Fruit fly (Drosophila melanogaster) whole organism, embryonic: Measurements from ENCODE around the gene tra.

Experiments used
- BEAF-32 ChIP-seq: fragments of 200-800 bp; sonication (Bioruptor generic); optimal IDR thresholded peaks from 3 replicates; lab custom pipeline; 2017; ENCODE audit warnings: missing biosample characterization, missing genetic modification characterization, mild to moderate bottlenecking, moderate library complexity, missing genetic modification reagents
- Bgb ChIP-seq: fragments of 200-800 bp; sonication (Bioruptor generic); IDR thresholded peaks from 2 replicates; pipeline ENCODE4 v1.3.6; 2022; ENCODE audit warnings: missing biosample characterization, missing genetic modification characterization; ENCODE audit not compliant: partially characterized antibody
- CG10366 ChIP-seq: fragments of 200-800 bp; sonication (Bioruptor generic); IDR thresholded peaks from 2 replicates; pipeline ENCODE4 v1.3.6; 2022; ENCODE audit warnings: missing biosample characterization, missing genetic modification characterization
- CG10543 ChIP-seq: fragments of 200-800 bp; sonication (Bioruptor generic); optimal IDR thresholded peaks from 3 replicates; lab custom pipeline; 2017; ENCODE audit warnings: missing biosample characterization, mild to moderate bottlenecking, missing genetic modification characterization, moderate library complexity
- CG11504 ChIP-seq: fragments of 200-800 bp; sonication (Bioruptor generic); optimal IDR thresholded peaks from 3 replicates; lab custom pipeline; 2019; ENCODE audit warnings: missing biosample characterization, mild to moderate bottlenecking, missing genetic modification characterization, moderate library complexity
- CG11560 ChIP-seq: fragments of 200-800 bp; sonication (Bioruptor generic); IDR thresholded peaks from 3 replicates; pipeline ENCODE4 v1.3.6; 2022; ENCODE audit warnings: missing biosample characterization, missing genetic modification characterization
- CG13894 ChIP-seq: fragments of 200-800 bp; sonication (Bioruptor generic); optimal IDR thresholded peaks from 3 replicates; lab custom pipeline; 2018; ENCODE audit warnings: missing biosample characterization, mild to moderate bottlenecking, missing genetic modification characterization, moderate library complexity
- CG1603 ChIP-seq: fragments of 200-800 bp; sonication (Bioruptor generic); optimal IDR thresholded peaks from 2 replicates; lab custom pipeline; 2019; ENCODE audit warnings: missing biosample characterization, mild to moderate bottlenecking, missing genetic modification characterization, moderate library complexity
- CG17612 ChIP-seq: fragments of 200-800 bp; sonication (Bioruptor generic); IDR thresholded peaks from 2 replicates; pipeline ENCODE4 v1.3.6; 2022; ENCODE audit warnings: missing biosample characterization, missing genetic modification characterization
- CG2875 ChIP-seq: fragments of 200-800 bp; sonication (Bioruptor generic); optimal IDR thresholded peaks from 2 replicates; lab custom pipeline; 2017; ENCODE audit warnings: missing biosample characterization, mild to moderate bottlenecking, missing genetic modification characterization, missing genetic modification reagents
- CG30020 ChIP-seq: fragments of 200-800 bp; optimal IDR thresholded peaks from 2 replicates; lab custom pipeline; 2019; ENCODE audit warnings: missing biosample characterization, mild to moderate bottlenecking, missing genetic modification characterization, moderate library complexity
- CG32532 ChIP-seq: fragments of 200-800 bp; sonication (Bioruptor generic); IDR thresholded peaks from 2 replicates; pipeline ENCODE4 v1.3.6; 2022; ENCODE audit warnings: missing biosample characterization, missing genetic modification characterization
- CG33213 ChIP-seq: fragments of 200-800 bp; sonication (Bioruptor generic); optimal IDR thresholded peaks from 3 replicates; lab custom pipeline; 2016; ENCODE audit warnings: missing biosample characterization, missing genetic modification characterization
- CG3847 ChIP-seq: fragments of 200-800 bp; sonication (Bioruptor generic); IDR thresholded peaks from 2 replicates; pipeline ENCODE4 v1.3.6; 2022; ENCODE audit warnings: missing biosample characterization, missing genetic modification characterization
- CG3995 ChIP-seq: fragments of 200-800 bp; sonication (Bioruptor generic); optimal IDR thresholded peaks from 3 replicates; lab custom pipeline; 2016; ENCODE audit warnings: missing biosample characterization, missing genetic modification characterization
- CG8765 ChIP-seq: fragments of 200-800 bp; sonication (Bioruptor generic); IDR thresholded peaks from 2 replicates; pipeline ENCODE4 v1.3.6; 2022; ENCODE audit warnings: missing biosample characterization, missing genetic modification characterization
- CG9437 ChIP-seq: fragments of 200-800 bp; sonication (Bioruptor generic); optimal IDR thresholded peaks from 2 replicates; lab custom pipeline; 2018; ENCODE audit warnings: missing biosample characterization, mild to moderate bottlenecking, missing genetic modification characterization
- Doc3 ChIP-seq: fragments of 200-800 bp; sonication (Bioruptor generic); IDR thresholded peaks from 3 replicates; pipeline ENCODE4 v1.3.6; 2022; ENCODE audit warnings: missing biosample characterization, missing genetic modification characterization; ENCODE audit not compliant: partially characterized antibody
- Dp ChIP-seq: fragments of 200-800 bp; sonication (Bioruptor generic); optimal IDR thresholded peaks from 2 replicates; lab custom pipeline; 2018; ENCODE audit warnings: missing biosample characterization, mild to moderate bottlenecking, missing genetic modification characterization, moderate library complexity
- Dref ChIP-seq: fragments of 200-800 bp; sonication (Bioruptor generic); IDR thresholded peaks from 2 replicates; pipeline ENCODE4 v1.3.6; 2022; ENCODE audit warnings: missing biosample characterization, missing genetic modification characterization
- Eip74EF ChIP-seq, 2 experiments: fragments of 200-800 bp in 1 of 2; fragments of >200 bp in 1 of 2; sonication (Bioruptor generic) in 1 of 2; optimal IDR thresholded peaks; 2 replicates each; lab custom pipeline; 2017 to 2019; ENCODE audit warnings: missing biosample characterization in 2 of 2, missing genetic modification characterization in 2 of 2, mild to moderate bottlenecking in 1 of 2, moderate library complexity in 1 of 2
- Hmr ChIP-seq: fragments of 200-800 bp; sonication (Bioruptor generic); optimal IDR thresholded peaks from 3 replicates; lab custom pipeline; 2017; ENCODE audit warnings: mild to moderate bottlenecking, missing biosample characterization, missing genetic modification reagents, missing genetic modification characterization
- Jarid2 ChIP-seq: fragments of 200-800 bp; sonication (Bioruptor generic); optimal IDR thresholded peaks from 3 replicates; lab custom pipeline; 2017; ENCODE audit warnings: mild to moderate bottlenecking, missing biosample characterization, missing genetic modification reagents, missing genetic modification characterization
- Meics ChIP-seq: fragments of 200-800 bp; sonication (Bioruptor generic); optimal IDR thresholded peaks from 2 replicates; lab custom pipeline; 2017; ENCODE audit warnings: missing biosample characterization, mild to moderate bottlenecking, missing genetic modification characterization
- Oli ChIP-seq: fragments of 200-800 bp; sonication (Bioruptor generic); optimal IDR thresholded peaks from 2 replicates; lab custom pipeline; 2018; ENCODE audit warnings: missing biosample characterization, mild to moderate bottlenecking, missing genetic modification characterization, moderate library complexity
- Pdp1 ChIP-seq, 2 experiments: fragments of 200-800 bp; sonication (Bioruptor generic); optimal IDR thresholded peaks; 3 replicates each; lab custom pipeline; 2016; ENCODE audit warnings: missing biosample characterization in 2 of 2, missing genetic modification characterization in 2 of 2, mild to moderate bottlenecking in 1 of 2, moderate library complexity in 1 of 2
- Rx ChIP-seq: fragments of 200-800 bp; sonication (Bioruptor generic); IDR thresholded peaks from 2 replicates; pipeline ENCODE4 v1.3.6; 2022; ENCODE audit warnings: missing biosample characterization, missing genetic modification characterization
- YL-1 ChIP-seq: fragments of 200-800 bp; sonication (Bioruptor generic); optimal IDR thresholded peaks from 3 replicates; lab custom pipeline; 2017; ENCODE audit warnings: missing biosample characterization, mild to moderate bottlenecking, missing genetic modification characterization
- amos ChIP-seq: fragments of 200-800 bp; sonication (Bioruptor generic); IDR thresholded peaks from 2 replicates; pipeline ENCODE4 v1.3.6; 2022; ENCODE audit warnings: missing biosample characterization, missing genetic modification characterization; ENCODE audit not compliant: partially characterized antibody
- ap ChIP-seq: fragments of 200-800 bp; sonication (Bioruptor generic); IDR thresholded peaks from 2 replicates; pipeline ENCODE4 v1.3.6; 2022; ENCODE audit warnings: missing biosample characterization, missing genetic modification characterization
- ato ChIP-seq: fragments of 200-800 bp; sonication (Bioruptor generic); IDR thresholded peaks from 2 replicates; pipeline ENCODE4 v1.3.6; 2022; ENCODE audit warnings: missing biosample characterization, missing genetic modification characterization; ENCODE audit not compliant: partially characterized antibody
- cad ChIP-seq: fragments of >200 bp; optimal IDR thresholded peaks from 2 replicates; lab custom pipeline; 2017; ENCODE audit warnings: missing biosample characterization, missing genetic modification characterization
- cg ChIP-seq: fragments of 200-800 bp; sonication (Bioruptor generic); optimal IDR thresholded peaks from 3 replicates; lab custom pipeline; 2019; ENCODE audit warnings: missing biosample characterization, mild to moderate bottlenecking, missing genetic modification characterization, moderate library complexity
- ci ChIP-seq: fragments of 200-800 bp; sonication (Bioruptor generic); IDR thresholded peaks from 3 replicates; pipeline ENCODE4 v1.3.6; 2022; ENCODE audit warnings: missing biosample characterization, missing genetic modification characterization
- croc ChIP-seq: fragments of 200-800 bp; sonication (Bioruptor generic); conservative IDR thresholded peaks from 3 replicates; pipeline ENCODE4 v1.3.6; 2022; ENCODE audit warnings: missing biosample characterization, missing genetic modification characterization
- dan ChIP-seq: fragments of 200-800 bp; sonication (Bioruptor generic); IDR thresholded peaks from 2 replicates; pipeline ENCODE4 v1.3.6; 2022; ENCODE audit warnings: missing biosample characterization, missing genetic modification characterization
- fd3F ChIP-seq: fragments of 200-800 bp; sonication (Bioruptor generic); optimal IDR thresholded peaks from 2 replicates; lab custom pipeline; 2018; ENCODE audit warnings: missing biosample characterization, mild to moderate bottlenecking, missing genetic modification characterization, moderate library complexity
- gro ChIP-seq: fragments of 200-800 bp; sonication (Bioruptor generic); optimal IDR thresholded peaks from 2 replicates; lab custom pipeline; 2016; ENCODE audit warnings: missing biosample characterization, missing genetic modification characterization
- her ChIP-seq: fragments of 200-800 bp; sonication (Bioruptor generic); optimal IDR thresholded peaks from 2 replicates; lab custom pipeline; 2016; ENCODE audit warnings: missing biosample characterization, missing genetic modification characterization
- ken ChIP-seq: fragments of 200-800 bp; sonication (Bioruptor generic); IDR thresholded peaks from 3 replicates; pipeline ENCODE4 v1.3.6; 2022; ENCODE audit warnings: missing biosample characterization, missing genetic modification characterization
- nerfin-1 ChIP-seq: fragments of 200-800 bp; sonication (Bioruptor generic); optimal IDR thresholded peaks from 3 replicates; lab custom pipeline; 2019; ENCODE audit warnings: missing biosample characterization, mild to moderate bottlenecking, missing genetic modification characterization, moderate library complexity
- onecut ChIP-seq: fragments of 200-800 bp; sonication (Bioruptor generic); IDR thresholded peaks from 2 replicates; pipeline ENCODE4 v1.3.6; 2022; ENCODE audit warnings: missing biosample characterization, missing genetic modification characterization
- pnt ChIP-seq: fragments of 200-800 bp; sonication (Bioruptor generic); optimal IDR thresholded peaks from 3 replicates; lab custom pipeline; 2016; ENCODE audit warnings: missing biosample characterization, missing genetic modification characterization
- pros ChIP-seq: fragments of 200-800 bp; sonication (Bioruptor generic); optimal IDR thresholded peaks from 3 replicates; lab custom pipeline; 2019; ENCODE audit warnings: missing biosample characterization, mild to moderate bottlenecking, missing genetic modification characterization, moderate library complexity
- sima ChIP-seq: fragments of 200-800 bp; sonication (Bioruptor generic); optimal IDR thresholded peaks from 2 replicates; lab custom pipeline; 2016; ENCODE audit warnings: missing biosample characterization, missing genetic modification characterization
- slp2 ChIP-seq: fragments of 200-800 bp; sonication (Bioruptor generic); optimal IDR thresholded peaks from 2 replicates; lab custom pipeline; 2016; ENCODE audit warnings: missing biosample characterization, missing genetic modification characterization
- sug ChIP-seq: fragments of 200-800 bp; optimal IDR thresholded peaks from 2 replicates; lab custom pipeline; 2019; ENCODE audit warnings: missing biosample characterization, mild to moderate bottlenecking, missing genetic modification characterization, moderate library complexity
- tll ChIP-seq, 2 experiments: fragments of 200-800 bp in 1 of 2; fragments of >200 bp in 1 of 2; sonication (Bioruptor generic) in 1 of 2; optimal IDR thresholded peaks; 2 replicates each; lab custom pipeline; 2017 to 2019; ENCODE audit warnings: missing biosample characterization in 2 of 2, missing genetic modification characterization in 2 of 2, mild to moderate bottlenecking in 1 of 2, moderate library complexity in 1 of 2
- trem ChIP-seq: fragments of 200-800 bp; optimal IDR thresholded peaks from 3 replicates; lab custom pipeline; 2019; ENCODE audit warnings: missing biosample characterization, mild to moderate bottlenecking, missing genetic modification characterization, moderate library complexity
- zen ChIP-seq: fragments of 200-800 bp; sonication (Bioruptor generic); optimal IDR thresholded peaks from 3 replicates; lab custom pipeline; 2018; ENCODE audit warnings: missing biosample characterization, mild to moderate bottlenecking, missing genetic modification characterization, moderate library complexity

tra gene

dm6 chr3L:16586989-16587388 is 3.9 kb downstream of the tra start, which contains the start of the genes Syx8 and CG32163 (continued):
- TF ChIP-seq ci (GFP tag; lab: Robert Waterston, UW): no peak
- no peak for TF ChIP-seq Eip74EF (GFP tag; optimal IDR thresholded peaks at IDR 0.05; lab: Kevin White, UChicago)
- TF ChIP-seq her: no peak
- TF ChIP-seq Pdp1 (GFP tag; optimal IDR thresholded peaks at IDR 0.05; lab: Kevin White, UChicago): peak in 1 of 2 experiments; percentile 8
- TF ChIP-seq Dref: no peak
- no peak for TF ChIP-seq ato (GFP tag; lab: Robert Waterston, UW)
- peak; percentile 55 for TF ChIP-seq CG1603 (tag; lab: Kevin White, UChicago)
- TF ChIP-seq Jarid2 (GFP tag; lab: Kevin White, UChicago): no peak
- no peak for TF ChIP-seq CG11560
- TF ChIP-seq sima (GFP tag; lab: Kevin White, UChicago): no peak
- no peak for TF ChIP-seq croc
- no peak for TF ChIP-seq ken (GFP tag; lab: Robert Waterston, UW)
- peak; percentile 48 for TF ChIP-seq trem (tag; lab: Kevin White, UChicago)
- peak; percentile 91 for TF ChIP-seq CG3995 (GFP tag; lab: Kevin White, UChicago)
- no peak for TF ChIP-seq CG8765
- no peak for TF ChIP-seq CG17612 (GFP tag; lab: Robert Waterston, UW)
- no peak for TF ChIP-seq CG11504 (tag; lab: Kevin White, UChicago)
- no peak for TF ChIP-seq CG13894 (tag; lab: Kevin White, UChicago)
- no peak for TF ChIP-seq cad
- no peak for TF ChIP-seq cg
- peak; percentile 9 for TF ChIP-seq nerfin-1 (tag; lab: Kevin White, UChicago)
- TF ChIP-seq pnt (GFP tag; lab: Kevin White, UChicago): no peak
- 0 out of 3 replicates have a peak, but pooled peaks have one; percentile 31 for TF ChIP-seq Doc3 (GFP tag; lab: Robert Waterston, UW)
- no peak for TF ChIP-seq Rx (GFP tag; lab: Robert Waterston, UW)
- TF ChIP-seq Bgb (GFP tag; lab: Robert Waterston, UW): no peak
- TF ChIP-seq CG30020 (tag; lab: Kevin White, UChicago): peak; percentile 13
- no peak for TF ChIP-seq Oli (tag; lab: Kevin White, UChicago)
- no peak for TF ChIP-seq CG10366 (GFP tag; lab: Robert Waterston, UW)
- TF ChIP-seq Meics (GFP tag; lab: Kevin White, UChicago): no peak
- TF ChIP-seq fd3F: no peak
- no peak for TF ChIP-seq amos (GFP tag; lab: Robert Waterston, UW)
- TF ChIP-seq tll (GFP tag; optimal IDR thresholded peaks at IDR 0.05; lab: Kevin White, UChicago): no peak
- TF ChIP-seq Dp (GFP tag; lab: Kevin White, UChicago): peak; percentile 10
- TF ChIP-seq dan (GFP tag; lab: Robert Waterston, UW): no peak
- TF ChIP-seq YL-1 (GFP tag; lab: Kevin White, UChicago): peak; percentile 49

dm6 chr3L:16584074-16584578 is 6.7 kb downstream of the tra start, which contains the start of gene UQCR-C2:
UQCR-C2 (plus strand) TSS chr3L:16584124.
- TF ChIP-seq CG2875 (GFP tag; lab: Kevin White, UChicago): no peak
- peak; percentile 49 for TF ChIP-seq sug (tag; lab: Kevin White, UChicago)
- peak; percentile 16; the same call in 1 of the 2 replicates for TF ChIP-seq CG32532 (GFP tag; lab: Robert Waterston, UW)
- no peak for TF ChIP-seq fd3F
- TF ChIP-seq pros (GFP tag; lab: Kevin White, UChicago): no peak
- TF ChIP-seq CG9437 (GFP tag; lab: Kevin White, UChicago): peak; percentile 84
- peak; percentile 8 for TF ChIP-seq Hmr (GFP tag; lab: Kevin White, UChicago)
- peak; percentile 52 for TF ChIP-seq her
- TF ChIP-seq zen (tag; lab: Kevin White, UChicago): peak; percentile 23
- peak; percentile 71 for TF ChIP-seq CG33213 (GFP tag; lab: Kevin White, UChicago)
- peak; percentile 47 for TF ChIP-seq CG30020 (tag; lab: Kevin White, UChicago)
- TF ChIP-seq slp2 (GFP tag; lab: Kevin White, UChicago): no peak
- peak; percentile 38; the same call in 1 of the 2 replicates for TF ChIP-seq CG3847 (GFP tag; lab: Robert Waterston, UW)
- TF ChIP-seq gro: peak; percentile 54
- no peak for TF ChIP-seq CG10543 (GFP tag; lab: Kevin White, UChicago)
- TF ChIP-seq ap (GFP tag; lab: Robert Waterston, UW): no peak
- TF ChIP-seq onecut: no peak
- TF ChIP-seq BEAF-32 (GFP tag; lab: Kevin White, UChicago): peak; percentile 61
